Worm (Caenorhabditis elegans): ENCODE results near the gene F11A5.15.

Gene F11A5.15

ce11 chrV:16224027-16224426 lies 5.6 kb upstream of the F11A5.15 start, which contains the start of gene stdh-2:
TSS of gene stdh-2 (plus strand) at chrV:16224327.
- TF ChIP-seq him-1 (tag; optimal IDR thresholded peaks at IDR 0.05) = no peak
- no peak for TF ChIP-seq madf-6 (GFP tag; IDR thresholded peaks at IDR 0.05)
- TF ChIP-seq zfh-2 (GFP tag; conservative IDR thresholded peaks at IDR 0.05) = no peak
- no peak for TF ChIP-seq hmg-1.2 (GFP tag; IDR thresholded peaks at IDR 0.05)
- no peak for TF ChIP-seq Y95B8A.8 (GFP tag; IDR thresholded peaks at IDR 0.05)
- TF ChIP-seq T07F8.4 (tag; optimal IDR thresholded peaks at IDR 0.05) = no peak
- no peak for TF ChIP-seq ceh-58 (GFP tag; IDR thresholded peaks at IDR 0.05)
- no peak for TF ChIP-seq snpc-3.4 (tag; optimal IDR thresholded peaks at IDR 0.05)
- TF ChIP-seq hrde-1 (tag; optimal IDR thresholded peaks at IDR 0.05; ENCODE audit: borderline replicate concordance) = no peak
- no peak for TF ChIP-seq hlh-26 (GFP tag; conservative IDR thresholded peaks at IDR 0.05)
- no peak for TF ChIP-seq ztf-26 (tag; optimal IDR thresholded peaks at IDR 0.05)
- no peak for TF ChIP-seq tlf-1 (GFP tag; optimal IDR thresholded peaks at IDR 0.05)
- no peak for TF ChIP-seq madf-3 (GFP tag; IDR thresholded peaks at IDR 0.05)
- no peak for TF ChIP-seq attf-6 (GFP tag; IDR thresholded peaks at IDR 0.05)
- TF ChIP-seq F49E8.2 (tag; optimal IDR thresholded peaks at IDR 0.05; ENCODE audit: insufficient read depth) = no peak
- no peak for TF ChIP-seq somi-1 (GFP tag; optimal IDR thresholded peaks at IDR 0.05)
- no peak for TF ChIP-seq ceh-40 (GFP tag; IDR thresholded peaks at IDR 0.05)
- no peak for TF ChIP-seq nfya-2 (GFP tag; IDR thresholded peaks at IDR 0.05)

- TF ChIP-seq mes-4 (tag; optimal IDR thresholded peaks at IDR 0.05) (no peak), nhr-80 (tag; optimal IDR thresholded peaks at IDR 0.05) (no peak)
Observed at ce11 chrV:16220020-16220419, 1.6 kb upstream of the F11A5.15 start.

ce11 chrV:16218972-16219757 lies 743 bp upstream of the F11A5.15 start, which contains the start of gene glc-1:
TSS of gene glc-1 (plus strand) at chrV:16219634.
- TF ChIP-seq ceh-79 (tag; optimal IDR thresholded peaks at IDR 0.05) (no peak), rpc-1 (optimal IDR thresholded peaks at IDR 0.05) (peak; percentile 29), rpc-1 (tag; optimal IDR thresholded peaks at IDR 0.05) (peak; percentile 74), B0261.1 (tag; optimal IDR thresholded peaks at IDR 0.05) (peak; percentile 42), snpc-4 (GFP tag; optimal IDR thresholded peaks at IDR 0.05) (no peak), snpc-4 (tag; optimal IDR thresholded peaks at IDR 0.05) (peak in 1 of 4 experiments; percentile 21), attf-6 (GFP tag; IDR thresholded peaks at IDR 0.05) (0 out of 2 replicates have a peak, but pooled peaks have one; percentile 27), tbp1 (GFP tag; optimal IDR thresholded peaks at IDR 0.05) (peak; percentile 74), F57C9.4 (tag; optimal IDR thresholded peaks at IDR 0.05) (no peak)

- TF ChIP-seq hsf-1 (GFP tag; IDR thresholded peaks at IDR 0.05) (no peak), athp-1 (tag; optimal IDR thresholded peaks at IDR 0.05) (no peak), mel-28 (tag; optimal IDR thresholded peaks at IDR 0.05; ENCODE audit: borderline replicate concordance) (no peak), B0019.2 (GFP tag; conservative IDR thresholded peaks at IDR 0.05) (no peak), lin-40 (tag; optimal IDR thresholded peaks at IDR 0.05) (no peak), rec-8 (tag; optimal IDR thresholded peaks at IDR 0.05) (no peak), nhr-80 (tag; optimal IDR thresholded peaks at IDR 0.05) (no peak), hmg-1.2 (GFP tag; IDR thresholded peaks at IDR 0.05) (no peak), F39B2.1 (GFP tag; IDR thresholded peaks at IDR 0.05) (no peak), xnd-1 (tag; optimal IDR thresholded peaks at IDR 0.05) (no peak), F49E8.2 (tag; optimal IDR thresholded peaks at IDR 0.05; ENCODE audit: insufficient read depth) (no peak), nhr-179 (tag; optimal IDR thresholded peaks at IDR 0.05) (no peak), ztf-26 (tag; optimal IDR thresholded peaks at IDR 0.05) (no peak), hmg-20 (GFP tag; IDR thresholded peaks at IDR 0.05) (no peak), F33H1.4 (GFP tag; IDR thresholded peaks at IDR 0.05) (no peak), chd-7 (tag; optimal IDR thresholded peaks at IDR 0.05) (no peak), dox-1 (GFP tag; IDR thresholded peaks at IDR 0.05) (no peak), tlf-1 (GFP tag; optimal IDR thresholded peaks at IDR 0.05) (no peak)
Observed at ce11 chrV:16214505-16214904, 3.9 kb downstream of the F11A5.15 start, which contains the start of gene F11A5.9. TSS of gene F11A5.9 (plus strand) at chrV:16214890.
